Fruit fly (Drosophila melanogaster) whole organism, embryonic: ENCODE results near the gene CG10232.

Experiments used
- Atf-2 ChIP-seq: fragments of 200-800 bp; sonication (Bioruptor generic); optimal IDR thresholded peaks from 2 replicates; lab custom pipeline; 2016; ENCODE audit warnings: missing biosample characterization, missing genetic modification characterization
- Bdp1 ChIP-seq: fragments of 200-800 bp; sonication (Bioruptor generic); optimal IDR thresholded peaks from 3 replicates; lab custom pipeline; 2016; ENCODE audit warnings: missing biosample characterization, missing genetic modification characterization
- BtbVII ChIP-seq: fragments of 200-800 bp; sonication (Bioruptor generic); optimal IDR thresholded peaks from 3 replicates; lab custom pipeline; 2017; ENCODE audit warnings: missing biosample characterization, mild to moderate bottlenecking, missing genetic modification characterization
- CG10267 ChIP-seq: fragments of 200-800 bp; sonication (Bioruptor generic); optimal IDR thresholded peaks from 2 replicates; lab custom pipeline; 2018; ENCODE audit warnings: missing biosample characterization, mild to moderate bottlenecking, missing genetic modification characterization, moderate library complexity
- CG10274 ChIP-seq: fragments of 200-800 bp; sonication (Bioruptor generic); optimal IDR thresholded peaks from 3 replicates; lab custom pipeline; 2017; ENCODE audit warnings: missing biosample characterization, mild to moderate bottlenecking, missing genetic modification characterization
- CG10366 ChIP-seq: fragments of 200-800 bp; sonication (Bioruptor generic); IDR thresholded peaks from 2 replicates; pipeline ENCODE4 v1.3.6; 2022; ENCODE audit warnings: missing biosample characterization, missing genetic modification characterization
- CG10462 ChIP-seq: fragments of 200-800 bp; sonication (Bioruptor generic); optimal IDR thresholded peaks from 2 replicates; lab custom pipeline; 2016; ENCODE audit warnings: missing biosample characterization, missing genetic modification characterization
- CG10543 ChIP-seq: fragments of 200-800 bp; sonication (Bioruptor generic); optimal IDR thresholded peaks from 3 replicates; lab custom pipeline; 2017; ENCODE audit warnings: missing biosample characterization, mild to moderate bottlenecking, missing genetic modification characterization, moderate library complexity
- CG11093 ChIP-seq: fragments of 200-800 bp; sonication (Bioruptor generic); IDR thresholded peaks from 3 replicates; pipeline ENCODE4 v1.3.6; 2022; ENCODE audit warnings: missing biosample characterization, missing genetic modification characterization
- CG11695 ChIP-seq: fragments of 200-800 bp; sonication (Bioruptor generic); IDR thresholded peaks from 3 replicates; pipeline ENCODE4 v1.3.6; 2022; ENCODE audit warnings: missing biosample characterization, missing genetic modification characterization
- CG13624 ChIP-seq: fragments of 200-800 bp; sonication (Bioruptor generic); optimal IDR thresholded peaks from 2 replicates; lab custom pipeline; 2016; ENCODE audit warnings: missing biosample characterization, missing genetic modification characterization
- CG14014 ChIP-seq: fragments of 200-800 bp; sonication (Bioruptor generic); IDR thresholded peaks from 2 replicates; pipeline ENCODE4 v1.3.6; 2022; ENCODE audit warnings: missing biosample characterization, missing genetic modification characterization
- CG14667 ChIP-seq: fragments of 200-800 bp; sonication (Bioruptor generic); IDR thresholded peaks from 2 replicates; pipeline ENCODE4 v1.3.6; 2022; ENCODE audit warnings: missing biosample characterization, missing genetic modification characterization
- CG15073 ChIP-seq: fragments of 200-800 bp; sonication (Bioruptor generic); optimal IDR thresholded peaks from 2 replicates; lab custom pipeline; 2016; ENCODE audit warnings: missing biosample characterization, missing genetic modification characterization
- CG1602 ChIP-seq: fragments of 200-800 bp; sonication (Bioruptor generic); optimal IDR thresholded peaks from 3 replicates; lab custom pipeline; 2016; ENCODE audit warnings: missing biosample characterization, missing genetic modification characterization
- CG17328 ChIP-seq: fragments of 200-800 bp; sonication (Bioruptor generic); IDR thresholded peaks from 2 replicates; pipeline ENCODE4 v1.3.6; 2022; ENCODE audit warnings: missing biosample characterization, missing genetic modification characterization
- CG17385 ChIP-seq: fragments of 200-800 bp; sonication (Bioruptor generic); optimal IDR thresholded peaks from 3 replicates; lab custom pipeline; 2018; ENCODE audit warnings: missing biosample characterization, mild to moderate bottlenecking, missing genetic modification characterization
- CG17802 ChIP-seq: fragments of 200-800 bp; sonication (Bioruptor generic); optimal IDR thresholded peaks from 2 replicates; lab custom pipeline; 2018; ENCODE audit warnings: missing biosample characterization, mild to moderate bottlenecking, missing genetic modification characterization, moderate library complexity
- CG2116 ChIP-seq: fragments of 200-800 bp; sonication (Bioruptor generic); optimal IDR thresholded peaks from 3 replicates; lab custom pipeline; 2018; ENCODE audit warnings: missing biosample characterization, mild to moderate bottlenecking, missing genetic modification characterization
- CG3847 ChIP-seq: fragments of 200-800 bp; sonication (Bioruptor generic); IDR thresholded peaks from 2 replicates; pipeline ENCODE4 v1.3.6; 2022; ENCODE audit warnings: missing biosample characterization, missing genetic modification characterization
- CG7357 ChIP-seq: fragments of 200-800 bp; sonication (Bioruptor generic); IDR thresholded peaks from 3 replicates; pipeline ENCODE4 v1.3.6; 2022; ENCODE audit warnings: missing biosample characterization, missing genetic modification characterization
- CG7928 ChIP-seq: fragments of 200-800 bp; sonication (Bioruptor generic); optimal IDR thresholded peaks from 2 replicates; lab custom pipeline; 2017; ENCODE audit warnings: missing biosample characterization, mild to moderate bottlenecking, missing genetic modification characterization
- CG8924 ChIP-seq: fragments of 200-800 bp; optimal IDR thresholded peaks from 3 replicates; lab custom pipeline; 2019; ENCODE audit warnings: missing biosample characterization, mild to moderate bottlenecking, missing genetic modification characterization, moderate library complexity
- CG8944 ChIP-seq: fragments of 200-800 bp; sonication (Bioruptor generic); optimal IDR thresholded peaks from 3 replicates; lab custom pipeline; 2016; ENCODE audit warnings: missing biosample characterization, missing genetic modification characterization
- CG9215 ChIP-seq: fragments of 200-800 bp; sonication (Bioruptor generic); IDR thresholded peaks from 2 replicates; pipeline ENCODE4 v1.3.6; 2022; ENCODE audit warnings: missing biosample characterization, missing genetic modification characterization
- CG9797 ChIP-seq: fragments of 200-800 bp; sonication (Bioruptor generic); optimal IDR thresholded peaks from 3 replicates; lab custom pipeline; 2018; ENCODE audit warnings: missing biosample characterization, mild to moderate bottlenecking, missing genetic modification characterization
- CkIIα-i1 ChIP-seq: fragments of 200-800 bp; sonication (Bioruptor generic); IDR thresholded peaks from 2 replicates; pipeline ENCODE4 v1.3.6; 2022; ENCODE audit warnings: missing biosample characterization, missing genetic modification characterization
- Dll ChIP-seq: fragments of 200-800 bp; sonication (Bioruptor generic); IDR thresholded peaks from 4 replicates; pipeline ENCODE4 v1.3.6; 2022; ENCODE audit warnings: missing biosample characterization, missing genetic modification characterization; ENCODE audit not compliant: partially characterized antibody
- HLHmδ ChIP-seq: fragments of 200-800 bp; sonication (Bioruptor generic); optimal IDR thresholded peaks from 2 replicates; lab custom pipeline; 2018; ENCODE audit warnings: missing biosample characterization, mild to moderate bottlenecking, missing genetic modification characterization, moderate library complexity
- HmgZ ChIP-seq: fragments of 200-800 bp; sonication (Bioruptor generic); optimal IDR thresholded peaks from 2 replicates; lab custom pipeline; 2018; ENCODE audit warnings: missing biosample characterization, mild to moderate bottlenecking, missing genetic modification characterization
- Hmx ChIP-seq: fragments of 200-800 bp; sonication (Bioruptor generic); optimal IDR thresholded peaks from 2 replicates; lab custom pipeline; 2016; ENCODE audit warnings: missing biosample characterization, missing genetic modification characterization
- Lpt ChIP-seq: fragments of >200 bp; optimal IDR thresholded peaks from 2 replicates; lab custom pipeline; 2018; ENCODE audit warnings: missing biosample characterization, missing genetic modification characterization
- MESR4 ChIP-seq: fragments of 200-800 bp; sonication (Bioruptor generic); optimal IDR thresholded peaks from 2 replicates; lab custom pipeline; 2018; ENCODE audit warnings: missing biosample characterization, mild to moderate bottlenecking, missing genetic modification characterization, moderate library complexity
- br ChIP-seq: fragments of >200 bp; optimal IDR thresholded peaks from 2 replicates; lab custom pipeline; 2017
- cas ChIP-seq: fragments of 200-800 bp; sonication (Bioruptor generic); IDR thresholded peaks from 2 replicates; pipeline ENCODE4 v1.3.6; 2022; ENCODE audit warnings: missing biosample characterization, missing genetic modification characterization
- ems ChIP-seq: fragments of 200-800 bp; sonication (Bioruptor generic); optimal IDR thresholded peaks from 3 replicates; lab custom pipeline; 2016; ENCODE audit warnings: missing biosample characterization, missing genetic modification characterization
- exex ChIP-seq: fragments of 200-800 bp; sonication (Bioruptor generic); optimal IDR thresholded peaks from 4 replicates; lab custom pipeline; 2018; ENCODE audit warnings: missing biosample characterization, mild to moderate bottlenecking, missing genetic modification characterization, moderate library complexity
- fd3F ChIP-seq: fragments of 200-800 bp; sonication (Bioruptor generic); optimal IDR thresholded peaks from 2 replicates; lab custom pipeline; 2018; ENCODE audit warnings: missing biosample characterization, mild to moderate bottlenecking, missing genetic modification characterization, moderate library complexity
- gro ChIP-seq: fragments of 200-800 bp; sonication (Bioruptor generic); optimal IDR thresholded peaks from 2 replicates; lab custom pipeline; 2016; ENCODE audit warnings: missing biosample characterization, missing genetic modification characterization
- gsb-n ChIP-seq: fragments of 200-800 bp; sonication (Bioruptor generic); optimal IDR thresholded peaks from 3 replicates; lab custom pipeline; 2018; ENCODE audit warnings: missing biosample characterization, mild to moderate bottlenecking, missing genetic modification characterization
- gt ChIP-seq: fragments of 200-800 bp; sonication (Bioruptor generic); IDR thresholded peaks from 2 replicates; pipeline ENCODE4 v1.3.6; 2022; ENCODE audit warnings: missing biosample characterization, missing genetic modification characterization
- h ChIP-seq: fragments of >200 bp; optimal IDR thresholded peaks from 2 replicates; lab custom pipeline; 2017
- kni ChIP-seq: fragments of 200-800 bp; sonication (Bioruptor generic); optimal IDR thresholded peaks from 3 replicates; lab custom pipeline; 2017; ENCODE audit warnings: mild to moderate bottlenecking, missing biosample characterization, missing genetic modification reagents, missing genetic modification characterization
- nau ChIP-seq: fragments of 200-800 bp; sonication (Bioruptor generic); optimal IDR thresholded peaks from 3 replicates; lab custom pipeline; 2017; ENCODE audit warnings: missing biosample characterization, mild to moderate bottlenecking, missing genetic modification characterization, missing genetic modification reagents
- nerfin-2 ChIP-seq: fragments of 200-800 bp; sonication (Bioruptor generic); IDR thresholded peaks from 2 replicates; pipeline ENCODE4 v1.3.6; 2022; ENCODE audit warnings: missing biosample characterization, missing genetic modification characterization; ENCODE audit not compliant: partially characterized antibody
- pfk ChIP-seq: fragments of 200-800 bp; sonication (Bioruptor generic); optimal IDR thresholded peaks from 2 replicates; lab custom pipeline; 2018; ENCODE audit warnings: missing biosample characterization, mild to moderate bottlenecking, missing genetic modification characterization, moderate library complexity
- rib ChIP-seq: fragments of 200-800 bp; sonication (Bioruptor generic); IDR thresholded peaks from 2 replicates; pipeline ENCODE4 v1.3.6; 2022; ENCODE audit warnings: missing biosample characterization, missing genetic modification characterization
- row ChIP-seq: fragments of 200-800 bp; sonication (Bioruptor generic); IDR thresholded peaks from 3 replicates; pipeline ENCODE4 v1.3.6; 2022; ENCODE audit warnings: missing biosample characterization, missing genetic modification characterization
- slou ChIP-seq: fragments of 200-800 bp; sonication (Bioruptor generic); optimal IDR thresholded peaks from 3 replicates; lab custom pipeline; 2016; ENCODE audit warnings: missing biosample characterization, missing genetic modification characterization
- tgo ChIP-seq: fragments of 200-800 bp; sonication (Bioruptor generic); IDR thresholded peaks from 3 replicates; pipeline ENCODE4 v1.3.6; 2022; ENCODE audit warnings: missing biosample characterization, missing genetic modification characterization
- tup ChIP-seq: fragments of 200-800 bp; sonication (Bioruptor generic); optimal IDR thresholded peaks from 2 replicates; lab custom pipeline; 2016; ENCODE audit warnings: missing biosample characterization, mild to moderate bottlenecking, missing genetic modification characterization, moderate library complexity
- vnd ChIP-seq: fragments of 200-800 bp; sonication (Bioruptor generic); IDR thresholded peaks from 3 replicates; pipeline ENCODE4 v1.3.6; 2022; ENCODE audit warnings: missing biosample characterization, missing genetic modification characterization; ENCODE audit not compliant: partially characterized antibody
- wor ChIP-seq: fragments of 200-800 bp; sonication (Bioruptor generic); IDR thresholded peaks from 2 replicates; pipeline ENCODE4 v1.3.6; 2022; ENCODE audit warnings: missing biosample characterization, missing genetic modification characterization

Gene CG10232

DNA sequence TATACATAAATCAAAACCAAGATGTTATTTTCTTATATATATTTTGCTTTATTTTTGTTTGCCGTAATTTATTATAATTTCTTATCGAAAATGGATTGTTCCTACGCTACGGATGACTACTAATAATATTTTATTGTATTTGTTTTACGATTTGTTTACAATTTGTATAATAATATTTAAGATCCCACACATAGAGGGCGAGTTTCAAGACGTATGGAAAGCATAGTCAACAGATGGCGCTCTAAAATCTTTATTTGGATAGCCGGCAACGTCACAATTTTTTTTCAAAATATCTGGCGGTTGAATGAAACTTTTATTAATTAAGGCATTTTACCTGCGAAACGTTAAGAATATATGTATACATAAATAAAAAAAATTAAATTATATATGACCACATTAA lies 511 bp upstream of the CG10232 start (continued):
- TF ChIP-seq CG2116 (GFP tag; lab: Kevin White, UChicago): peak; percentile 24
- TF ChIP-seq CG11695 (GFP tag; lab: Robert Waterston, UW): no peak
- TF ChIP-seq BtbVII (GFP tag; lab: Kevin White, UChicago): no peak
- no peak for TF ChIP-seq CG10543
- TF ChIP-seq cas (GFP tag; lab: Robert Waterston, UW): no peak
- no peak for TF ChIP-seq Dll (GFP tag; lab: Robert Waterston, UW)
- no peak for TF ChIP-seq Atf-2
- TF ChIP-seq row: no peak
- no peak for TF ChIP-seq CG17385
- no peak for TF ChIP-seq CkIIα-i1
- no peak for TF ChIP-seq HLHmδ (GFP tag; lab: Kevin White, UChicago)
- TF ChIP-seq CG10366: no peak
- no peak for TF ChIP-seq pfk (GFP tag; lab: Kevin White, UChicago)
- TF ChIP-seq slou: no peak
- no peak for TF ChIP-seq kni (GFP tag; lab: Kevin White, UChicago)
- peak; percentile 84 for TF ChIP-seq HmgZ
- no peak for TF ChIP-seq CG17328 (GFP tag; lab: Robert Waterston, UW)
- peak; percentile 41 for TF ChIP-seq exex (tag; lab: Kevin White, UChicago)
- TF ChIP-seq tgo (GFP tag; lab: Robert Waterston, UW): no peak
- TF ChIP-seq CG10267 (tag; lab: Kevin White, UChicago): peak; percentile 42
- no peak for TF ChIP-seq CG11093 (GFP tag; lab: Robert Waterston, UW)
- no peak for TF ChIP-seq CG7357 (GFP tag; lab: Robert Waterston, UW)
- TF ChIP-seq ems: no peak
- TF ChIP-seq gsb-n (tag; lab: Kevin White, UChicago): peak; percentile 7
- TF ChIP-seq CG15073 (GFP tag; lab: Kevin White, UChicago): no peak
- no peak for TF ChIP-seq br (lab: Kevin White, UChicago)
- peak; percentile 65 for TF ChIP-seq CG3847 (GFP tag; lab: Robert Waterston, UW)
- no peak for TF ChIP-seq wor
- TF ChIP-seq rib (GFP tag; lab: Robert Waterston, UW): no peak
- no peak for TF ChIP-seq vnd (GFP tag; lab: Robert Waterston, UW)
- no peak for TF ChIP-seq CG14667 (GFP tag; lab: Robert Waterston, UW)
- TF ChIP-seq fd3F (GFP tag; lab: Kevin White, UChicago): peak; percentile 25
- TF ChIP-seq nerfin-2 (GFP tag; lab: Robert Waterston, UW): no peak
- peak; percentile 32 for TF ChIP-seq CG1602 (GFP tag; lab: Kevin White, UChicago)
- TF ChIP-seq MESR4 (GFP tag; lab: Kevin White, UChicago): no peak
- TF ChIP-seq CG10462 (GFP tag; lab: Kevin White, UChicago): no peak
- no peak for TF ChIP-seq nau (GFP tag; lab: Kevin White, UChicago)
- no peak for TF ChIP-seq CG13624 (GFP tag; lab: Kevin White, UChicago)
- TF ChIP-seq Bdp1: no peak
- TF ChIP-seq CG17802 (tag; lab: Kevin White, UChicago): no peak
- no peak for TF ChIP-seq CG7928 (GFP tag; lab: Kevin White, UChicago)
- no peak for TF ChIP-seq CG10274 (GFP tag; lab: Kevin White, UChicago)
- TF ChIP-seq CG14014 (GFP tag; lab: Robert Waterston, UW): no peak
- peak; percentile 12 for TF ChIP-seq CG8924
- no peak for TF ChIP-seq tup
- TF ChIP-seq gro (GFP tag; lab: Kevin White, UChicago): no peak
- no peak for TF ChIP-seq CG8944 (GFP tag; lab: Kevin White, UChicago)
- TF ChIP-seq CG9797 (GFP tag; lab: Kevin White, UChicago): no peak
- no peak for TF ChIP-seq Hmx (GFP tag; lab: Kevin White, UChicago)
- TF ChIP-seq gt (GFP tag; lab: Robert Waterston, UW): no peak
- TF ChIP-seq Lpt (GFP tag; lab: Kevin White, UChicago): no peak
- no peak for TF ChIP-seq CG9215 (GFP tag; lab: Robert Waterston, UW)
- no peak for TF ChIP-seq h
